Worm (Caenorhabditis elegans) whole organism, young adult: ENCODE data around the gene Y42G9A.3.

Experiments
- F33H1.4 ChIP-seq: fragments of 200-800 bp; sonication (Bioruptor generic); IDR thresholded peaks from 2 replicates; pipeline ENCODE4 v1.3.6; 2022; ENCODE audit warnings: missing genetic modification reagents, missing genetic modification characterization, missing compliant biosample characterization
- pha-4 ChIP-seq: fragments of 150-350 bp; sonication (generic microtip); optimal IDR thresholded peaks from 2 replicates; lab custom pipeline; 2014; ENCODE audit warnings: missing biosample characterization, missing genetic modification reagents, missing genetic modification characterization
- snpc-4 ChIP-seq, 5 experiments: fragments of 150-350 bp in 1 of 5; sonication (generic microtip) in 4 of 5; optimal IDR thresholded peaks; 2 replicates each; lab custom pipeline; 2014 to 2018; ENCODE audit warnings: missing genetic modification characterization in 5 of 5, missing biosample characterization in 3 of 5, antibody characterized with exemption in 2 of 5, mild to moderate bottlenecking in 2 of 5, missing compliant biosample characterization in 2 of 5, missing genotype in 2 of 5, moderate library complexity in 2 of 5, missing genetic modification reagents in 1 of 5
- sptf-2 ChIP-seq: fragments of 200-800 bp; sonication (Bioruptor generic); optimal IDR thresholded peaks from 2 replicates; lab custom pipeline; 2018; ENCODE audit warnings: mild to moderate bottlenecking, missing genetic modification characterization, missing compliant biosample characterization

- TF ChIP-seq snpc-4 (GFP tag; optimal IDR thresholded peaks at IDR 0.05; lab: Kevin White, UChicago) (peak; percentile 25), snpc-4 (tag; optimal IDR thresholded peaks at IDR 0.05; lab: Kevin White, UChicago) (no peak), sptf-2 (GFP tag; lab: Kevin White, UChicago) (no peak), F33H1.4 (no peak), pha-4 (no peak)
Measured at ce11 chrIII:6137431-6137830, 8.6 kb upstream of the Y42G9A.3 start.
